Worm (Caenorhabditis elegans) whole organism, mixed stage, embryonic: ENCODE results near the gene lgc-50.

Experiments
- ceh-39 ChIP-seq: fragments of 150-350 bp; optimal IDR thresholded peaks from 2 replicates; lab custom pipeline; 2014; ENCODE audit warnings: missing biosample characterization, missing genetic modification characterization
- elt-3 ChIP-seq: fragments of 150-350 bp; optimal IDR thresholded peaks from 2 replicates; lab custom pipeline; 2014; ENCODE audit warnings: missing biosample characterization, missing genetic modification characterization
- mab-5 ChIP-seq: fragments of 150-350 bp; optimal IDR thresholded peaks from 2 replicates; lab custom pipeline; 2014; ENCODE audit warnings: missing biosample characterization, missing genetic modification characterization
- nhr-237 ChIP-seq: fragments of 150-350 bp; optimal IDR thresholded peaks from 2 replicates; lab custom pipeline; 2014; ENCODE audit warnings: missing biosample characterization, missing genetic modification characterization
- pha-4 ChIP-seq: fragments of 150-350 bp; optimal IDR thresholded peaks from 2 replicates; lab custom pipeline; 2018; ENCODE audit warnings: missing biosample characterization, missing genetic modification reagents, missing genetic modification characterization
- unc-39 ChIP-seq: fragments of 150-350 bp; optimal IDR thresholded peaks from 2 replicates; lab custom pipeline; 2014; ENCODE audit warnings: missing biosample characterization, missing genetic modification characterization

- no peak for TF ChIP-seq unc-39 (tag; lab: Kevin White, UChicago)
- no peak for TF ChIP-seq nhr-237 (tag; lab: Kevin White, UChicago)
- TF ChIP-seq elt-3 (tag; lab: Kevin White, UChicago), result no peak
- no peak for TF ChIP-seq mab-5 (tag; lab: Kevin White, UChicago)
- TF ChIP-seq pha-4, result no peak
- no peak for TF ChIP-seq ceh-39
Measured at ce11 chrIII:7399004-7399403, 3.8 kb upstream of the lgc-50 start.
